Worm (Caenorhabditis elegans) whole organism, L4 larva: ENCODE results near the gene F58G6.7.

ENCODE experiments used
- F49E8.2 ChIP-seq: sonication (generic microtip); optimal IDR thresholded peaks from 2 replicates; lab custom pipeline; 2016; ENCODE audit warnings: missing compliant biosample characterization, mild to moderate bottlenecking, missing genetic modification characterization, borderline replicate concordance
- hif-1 ChIP-seq, 2 experiments: sonication (generic microtip); optimal IDR thresholded peaks; 2 replicates each; lab custom pipeline; 2016 to 2017; ENCODE audit warnings: missing compliant biosample characterization in 2 of 2, missing genetic modification characterization in 2 of 2, missing genetic modification reagents in 2 of 2, missing genotype in 2 of 2, mild to moderate bottlenecking in 1 of 2
- lin-29 ChIP-seq: fragments of 200-800 bp; sonication (Bioruptor generic); IDR thresholded peaks from 2 replicates; pipeline ENCODE4 v1.3.6; 2022; ENCODE audit warnings: missing genetic modification reagents, missing genetic modification characterization, missing compliant biosample characterization
- pha-4 ChIP-seq, 2 experiments: fragments of 150-350 bp in 1 of 2; fragments of 200-800 bp in 1 of 2; sonication (Bioruptor generic) in 1 of 2; IDR thresholded peaks in 1 of 2; optimal IDR thresholded peaks in 1 of 2; 2 replicates each; pipeline versions ENCODE4 v1.3.6 to Lab custom; 2014 to 2022; ENCODE audit warnings: missing genetic modification characterization in 2 of 2, missing genetic modification reagents in 2 of 2, missing biosample characterization in 1 of 2, missing compliant biosample characterization in 1 of 2
- spr-1 ChIP-seq: sonication (generic microtip); optimal IDR thresholded peaks from 2 replicates; lab custom pipeline; 2016; ENCODE audit warnings: mild to moderate bottlenecking, missing genetic modification characterization, missing compliant biosample characterization
- unc-130 ChIP-seq: sonication (generic microtip); optimal IDR thresholded peaks from 2 replicates; lab custom pipeline; 2016; ENCODE audit warnings: missing genetic modification reagents, missing genetic modification characterization, missing compliant biosample characterization
- zag-1 ChIP-seq: fragments of 150-350 bp; optimal IDR thresholded peaks from 2 replicates; lab custom pipeline; 2014; ENCODE audit warnings: missing biosample characterization, missing genetic modification characterization

ce11 chrIV:9648682-9649081, 5.4 kb upstream of the F58G6.7 start, which contains the start of gene srm-3:
- TF ChIP-seq pha-4 (GFP tag; IDR thresholded peaks at IDR 0.05; lab: Robert Waterston, UW) (no peak), pha-4 (tag; optimal IDR thresholded peaks at IDR 0.05; lab: Kevin White, UChicago) (no peak), unc-130 (GFP tag; lab: Kevin White, UChicago) (no peak), zag-1 (tag; lab: Kevin White, UChicago) (no peak), F49E8.2 (tag; lab: Kevin White, UChicago) (no peak), lin-29 (GFP tag; lab: Robert Waterston, UW) (no peak), spr-1 (tag; lab: Kevin White, UChicago) (no peak), hif-1 (tag; optimal IDR thresholded peaks at IDR 0.05; lab: Kevin White, UChicago) (no peak)
